Worm (Caenorhabditis elegans) whole organism, L1 larva: ENCODE results near the gene grl-5.

Experiments
- C04F5.9 ChIP-seq: sonication (generic microtip); optimal IDR thresholded peaks from 2 replicates; lab custom pipeline; 2016; ENCODE audit warnings: missing genetic modification characterization, missing compliant biosample characterization
- C16A3.4 ChIP-seq: fragments of 150-350 bp; optimal IDR thresholded peaks from 2 replicates; lab custom pipeline; 2014; ENCODE audit warnings: missing biosample characterization, missing genetic modification characterization
- Y116A8C.19 ChIP-seq: sonication (generic microtip); optimal IDR thresholded peaks from 2 replicates; lab custom pipeline; 2016; ENCODE audit warnings: missing compliant biosample characterization, missing genetic modification characterization, borderline replicate concordance
- alr-1 ChIP-seq: fragments of 200-800 bp; sonication (Bioruptor generic); optimal IDR thresholded peaks from 2 replicates; lab custom pipeline; 2018; ENCODE audit warnings: borderline replicate concordance, mild to moderate bottlenecking, missing genetic modification characterization, missing compliant biosample characterization
- blmp-1 ChIP-seq: fragments of 150-350 bp; optimal IDR thresholded peaks from 2 replicates; lab custom pipeline; 2014; ENCODE audit warnings: missing biosample characterization, missing genetic modification characterization
- dpl-1 ChIP-seq, 3 experiments: fragments of 150-350 bp in 2 of 3; sonication (generic microtip) in 1 of 3; optimal IDR thresholded peaks; 2 replicates each; lab custom pipeline; 2014 to 2017; ENCODE audit warnings: missing biosample characterization in 3 of 3, missing genetic modification characterization in 3 of 3, missing genetic modification reagents in 3 of 3
- dsc-1 ChIP-seq: sonication (generic microtip); optimal IDR thresholded peaks from 2 replicates; lab custom pipeline; 2016; ENCODE audit warnings: mild to moderate bottlenecking, missing genetic modification characterization, missing compliant biosample characterization
- efl-3 ChIP-seq: fragments of 200-800 bp; sonication (Bioruptor generic); optimal IDR thresholded peaks from 2 replicates; lab custom pipeline; 2018; ENCODE audit warnings: mild to moderate bottlenecking, missing genetic modification characterization, missing compliant biosample characterization
- egl-27 ChIP-seq, 2 experiments: fragments of 150-350 bp in 1 of 2; sonication (generic microtip); optimal IDR thresholded peaks; 3 replicates each; lab custom pipeline; 2017 to 2018; ENCODE audit warnings: missing biosample characterization in 2 of 2, missing genetic modification characterization in 2 of 2, missing genetic modification reagents in 2 of 2
- elt-2 ChIP-seq: sonication (generic microtip); optimal IDR thresholded peaks from 2 replicates; lab custom pipeline; 2016; ENCODE audit warnings: missing genetic modification characterization, mild to moderate bottlenecking, inconsistent platforms, missing compliant biosample characterization, missing genetic modification reagents
- elt-3 ChIP-seq, 6 experiments: fragments of 150-350 bp in 1 of 6; sonication (generic microtip); optimal IDR thresholded peaks; 2 replicates each; lab custom pipeline; 2017 to 2018; ENCODE audit warnings: missing biosample characterization in 6 of 6, missing genetic modification characterization in 6 of 6, inconsistent platforms in 1 of 6
- fkh-10 ChIP-seq: sonication (generic microtip); optimal IDR thresholded peaks from 2 replicates; lab custom pipeline; 2017; ENCODE audit warnings: missing biosample characterization, missing genetic modification reagents, missing genetic modification characterization
- irx-1 ChIP-seq: sonication (generic microtip); optimal IDR thresholded peaks from 2 replicates; lab custom pipeline; 2016; ENCODE audit warnings: missing genetic modification characterization, missing compliant biosample characterization
- jun-1 ChIP-seq: fragments of 150-350 bp; optimal IDR thresholded peaks from 2 replicates; lab custom pipeline; 2014; ENCODE audit warnings: missing biosample characterization, missing genetic modification reagents, missing genetic modification characterization
- lin-13 ChIP-seq: fragments of 150-350 bp; optimal IDR thresholded peaks from 2 replicates; lab custom pipeline; 2014; ENCODE audit warnings: missing biosample characterization, missing genetic modification reagents, missing genetic modification characterization
- lin-14 ChIP-seq: fragments of 200-800 bp; sonication (Bioruptor generic); optimal IDR thresholded peaks from 2 replicates; lab custom pipeline; 2018; ENCODE audit warnings: mild to moderate bottlenecking, missing genetic modification characterization, moderate library complexity, missing compliant biosample characterization
- lir-3 ChIP-seq: sonication (generic microtip); optimal IDR thresholded peaks from 2 replicates; lab custom pipeline; 2016; ENCODE audit warnings: mild to moderate bottlenecking, missing genetic modification characterization, moderate library complexity, missing compliant biosample characterization; ENCODE audit not compliant: poor library complexity
- mab-9 ChIP-seq: fragments of 200-800 bp; sonication (Bioruptor generic); IDR thresholded peaks from 2 replicates; pipeline ENCODE4 v1.3.6; 2022; ENCODE audit warnings: missing genetic modification reagents, missing genetic modification characterization, missing compliant biosample characterization
- mdl-1 ChIP-seq, 2 experiments: fragments of 150-350 bp; optimal IDR thresholded peaks; 2 replicates each; lab custom pipeline; 2014 to 2017; ENCODE audit warnings: missing biosample characterization in 2 of 2, missing genetic modification characterization in 2 of 2, inconsistent platforms in 1 of 2
- mep-1 ChIP-seq: fragments of 150-350 bp; optimal IDR thresholded peaks from 2 replicates; lab custom pipeline; 2014; ENCODE audit warnings: missing biosample characterization, missing genetic modification characterization
- nhr-11 ChIP-seq: fragments of 150-350 bp; optimal IDR thresholded peaks from 2 replicates; lab custom pipeline; 2014; ENCODE audit warnings: missing biosample characterization, missing genetic modification characterization
- nhr-237 ChIP-seq: fragments of 150-350 bp; optimal IDR thresholded peaks from 2 replicates; lab custom pipeline; 2014; ENCODE audit warnings: missing biosample characterization, missing genetic modification characterization
- nhr-28 ChIP-seq: fragments of 150-350 bp; optimal IDR thresholded peaks from 2 replicates; lab custom pipeline; 2014; ENCODE audit warnings: missing biosample characterization, missing genetic modification characterization
- nhr-47 ChIP-seq: sonication (generic microtip); optimal IDR thresholded peaks from 2 replicates; lab custom pipeline; 2016; ENCODE audit warnings: mild to moderate bottlenecking, missing genetic modification characterization, moderate library complexity, missing compliant biosample characterization
- nhr-76 ChIP-seq: sonication (generic microtip); optimal IDR thresholded peaks from 2 replicates; lab custom pipeline; 2017; ENCODE audit warnings: missing biosample characterization, missing genetic modification characterization
- nhr-77 ChIP-seq: fragments of 150-350 bp; optimal IDR thresholded peaks from 2 replicates; lab custom pipeline; 2014; ENCODE audit warnings: missing biosample characterization, missing genetic modification characterization
- sptf-1 ChIP-seq: fragments of 150-350 bp; optimal IDR thresholded peaks from 2 replicates; lab custom pipeline; 2014; ENCODE audit warnings: missing biosample characterization, missing genetic modification characterization
- swsn-7 ChIP-seq: sonication (generic microtip); optimal IDR thresholded peaks from 2 replicates; lab custom pipeline; 2016; ENCODE audit warnings: missing genetic modification characterization, missing compliant biosample characterization
- tbx-2 ChIP-seq: sonication (generic microtip); optimal IDR thresholded peaks from 2 replicates; lab custom pipeline; 2016; ENCODE audit warnings: missing genetic modification characterization, missing compliant biosample characterization
- tlp-1 ChIP-seq: fragments of 150-350 bp; optimal IDR thresholded peaks from 2 replicates; lab custom pipeline; 2014; ENCODE audit warnings: missing biosample characterization, missing genetic modification characterization
- unc-130 ChIP-seq: fragments of 150-350 bp; optimal IDR thresholded peaks from 2 replicates; lab custom pipeline; 2017; ENCODE audit warnings: missing biosample characterization, missing genetic modification characterization, inconsistent platforms
- unc-98 ChIP-seq: fragments of 200-800 bp; sonication (Bioruptor generic); IDR thresholded peaks from 2 replicates; pipeline ENCODE4 v1.3.6; 2022; ENCODE audit warnings: missing genetic modification characterization, missing compliant biosample characterization
- vab-15 ChIP-seq: sonication (generic microtip); optimal IDR thresholded peaks from 2 replicates; lab custom pipeline; 2017; ENCODE audit warnings: missing genotype, mild to moderate bottlenecking, missing genetic modification characterization, missing compliant biosample characterization
- xbp-1 ChIP-seq: sonication (generic microtip); optimal IDR thresholded peaks from 2 replicates; lab custom pipeline; 2016; ENCODE audit warnings: missing genetic modification characterization, missing compliant biosample characterization
- zag-1 ChIP-seq: fragments of 150-350 bp; optimal IDR thresholded peaks from 2 replicates; lab custom pipeline; 2014; ENCODE audit warnings: missing biosample characterization, missing genetic modification characterization
- zip-4 ChIP-seq: fragments of 200-800 bp; sonication (Bioruptor generic); optimal IDR thresholded peaks from 2 replicates; lab custom pipeline; 2018; ENCODE audit warnings: mild to moderate bottlenecking, missing genetic modification characterization, moderate library complexity, missing compliant biosample characterization

Gene grl-5

ce11 chrV:4429576-4429975 lies 15.1 kb upstream of the grl-5 start, which contains the start of gene Y47D7A.12:
TSS of gene Y47D7A.12 (minus strand) at chrV:4429676.
- TF ChIP-seq mep-1 (tag; lab: Kevin White, UChicago) (no peak), mab-9 (no peak), blmp-1 (no peak), nhr-237 (tag; lab: Kevin White, UChicago) (no peak), zip-4 (GFP tag; lab: Kevin White, UChicago) (no peak), C16A3.4 (tag; lab: Kevin White, UChicago) (no peak), Y116A8C.19 (no peak), nhr-28 (no peak)

- no peak for TF ChIP-seq lir-3
- no peak for TF ChIP-seq egl-27 (tag; optimal IDR thresholded peaks at IDR 0.05; lab: Kevin White, UChicago)
- TF ChIP-seq nhr-77 (tag; lab: Kevin White, UChicago): no peak
- no peak for TF ChIP-seq vab-15 (tag; lab: Kevin White, UChicago)
- TF ChIP-seq Y116A8C.19: no peak
- no peak for TF ChIP-seq elt-3 (tag; optimal IDR thresholded peaks at IDR 0.05; lab: Kevin White, UChicago)
- TF ChIP-seq zip-4 (GFP tag; lab: Kevin White, UChicago): no peak
- TF ChIP-seq dsc-1 (tag; lab: Kevin White, UChicago): no peak
- no peak for TF ChIP-seq swsn-7
- no peak for TF ChIP-seq tbx-2 (tag; lab: Kevin White, UChicago)
- TF ChIP-seq tlp-1 (tag; lab: Kevin White, UChicago): no peak
- TF ChIP-seq lin-14: no peak
- TF ChIP-seq sptf-1 (tag; lab: Kevin White, UChicago): no peak
- no peak for TF ChIP-seq jun-1 (tag; lab: Kevin White, UChicago)
Observed at ce11 chrV:4428202-4428601, 13.7 kb upstream of the grl-5 start, which contains the start of gene Y47D7A.11. TSS of gene Y47D7A.11 (minus strand) at chrV:4428302.

ce11 chrV:4423860-4424401 lies 9.5 kb upstream of the grl-5 start, which contains the start of the genes Y47D7A.9 and Y47D7A.19:
TSS of gene Y47D7A.9 (minus strand) at chrV:4423960.
TSS of gene Y47D7A.19 (plus strand) at chrV:4424351.
- no peak for TF ChIP-seq irx-1 (tag; lab: Kevin White, UChicago)

- TF ChIP-seq unc-130 (tag; lab: Kevin White, UChicago) (no peak), nhr-47 (tag; lab: Kevin White, UChicago) (no peak), fkh-10 (no peak), lir-3 (no peak), alr-1 (tag; lab: Kevin White, UChicago) (no peak)
Observed at ce11 chrV:4423087-4423486, 8.6 kb upstream of the grl-5 start.

- TF ChIP-seq zag-1 (tag; lab: Kevin White, UChicago) (no peak), C04F5.9 (tag; lab: Kevin White, UChicago) (no peak), nhr-11 (tag; lab: Kevin White, UChicago) (no peak), nhr-76 (tag; lab: Kevin White, UChicago) (no peak), lin-13 (GFP tag; lab: Kevin White, UChicago) (no peak), efl-3 (GFP tag; lab: Kevin White, UChicago) (no peak), mep-1 (tag; lab: Kevin White, UChicago) (no peak), lin-14 (no peak), xbp-1 (no peak), dpl-1 (GFP tag; optimal IDR thresholded peaks at IDR 0.05; lab: Kevin White, UChicago) (no peak), elt-2 (tag; lab: Kevin White, UChicago) (no peak), unc-98 (no peak), mdl-1 (tag; optimal IDR thresholded peaks at IDR 0.05; lab: Kevin White, UChicago) (no peak), elt-3 (tag; optimal IDR thresholded peaks at IDR 0.05; lab: Kevin White, UChicago) (no peak), vab-15 (tag; lab: Kevin White, UChicago) (no peak), lir-3 (no peak)
- TF ChIP-seq, all 84 proteins: peak for 0
Observed at ce11 chrV:4422127-4422526, 7.7 kb upstream of the grl-5 start, which contains the start of gene skr-7. TSS of gene skr-7 (plus strand) at chrV:4422427.
